Fruit fly (Drosophila melanogaster) whole organism, embryonic: ENCODE measurements around the gene CG42455.

ENCODE experiments used
- C15 ChIP-seq: fragments of 200-800 bp; sonication (Bioruptor generic); IDR thresholded peaks from 3 replicates; pipeline ENCODE4 v1.3.6; 2022; ENCODE audit warnings: missing biosample characterization, missing genetic modification characterization
- CG1024 ChIP-seq: fragments of 200-800 bp; sonication (Bioruptor generic); IDR thresholded peaks from 2 replicates; pipeline ENCODE4 v1.3.6; 2022; ENCODE audit warnings: missing biosample characterization, missing genetic modification characterization
- CG10267 ChIP-seq: fragments of 200-800 bp; sonication (Bioruptor generic); optimal IDR thresholded peaks from 2 replicates; lab custom pipeline; 2018; ENCODE audit warnings: missing biosample characterization, mild to moderate bottlenecking, missing genetic modification characterization, moderate library complexity
- CG10274 ChIP-seq: fragments of 200-800 bp; sonication (Bioruptor generic); optimal IDR thresholded peaks from 3 replicates; lab custom pipeline; 2017; ENCODE audit warnings: missing biosample characterization, mild to moderate bottlenecking, missing genetic modification characterization
- CG11085 ChIP-seq: fragments of 200-800 bp; sonication (Bioruptor generic); IDR thresholded peaks from 2 replicates; pipeline ENCODE4 v1.3.6; 2022; ENCODE audit warnings: missing biosample characterization, missing genetic modification characterization
- CG11696 ChIP-seq: fragments of 200-800 bp; sonication (Bioruptor generic); IDR thresholded peaks from 2 replicates; pipeline ENCODE4 v1.3.6; 2022; ENCODE audit warnings: missing biosample characterization, missing genetic modification characterization
- CG12219 ChIP-seq: fragments of 200-800 bp; sonication (Bioruptor generic); optimal IDR thresholded peaks from 3 replicates; lab custom pipeline; 2018; ENCODE audit warnings: missing biosample characterization, mild to moderate bottlenecking, missing genetic modification characterization
- CG12659 ChIP-seq: fragments of 200-800 bp; sonication (Bioruptor generic); optimal IDR thresholded peaks from 3 replicates; lab custom pipeline; 2017; ENCODE audit warnings: mild to moderate bottlenecking, missing biosample characterization, missing genetic modification reagents, missing genetic modification characterization
- CG13287 ChIP-seq: fragments of 200-800 bp; sonication (Bioruptor generic); IDR thresholded peaks from 2 replicates; pipeline ENCODE4 v1.3.6; 2022; ENCODE audit warnings: missing biosample characterization, missing genetic modification characterization; ENCODE audit not compliant: partially characterized antibody
- CG13775 ChIP-seq: fragments of 200-800 bp; sonication (Bioruptor generic); optimal IDR thresholded peaks from 3 replicates; lab custom pipeline; 2017; ENCODE audit warnings: missing biosample characterization, mild to moderate bottlenecking, missing genetic modification characterization
- CG17385 ChIP-seq: fragments of 200-800 bp; sonication (Bioruptor generic); optimal IDR thresholded peaks from 3 replicates; lab custom pipeline; 2018; ENCODE audit warnings: missing biosample characterization, mild to moderate bottlenecking, missing genetic modification characterization
- CG17802 ChIP-seq: fragments of 200-800 bp; sonication (Bioruptor generic); optimal IDR thresholded peaks from 2 replicates; lab custom pipeline; 2018; ENCODE audit warnings: missing biosample characterization, mild to moderate bottlenecking, missing genetic modification characterization, moderate library complexity
- CG2678 ChIP-seq: fragments of 200-800 bp; sonication (Bioruptor generic); optimal IDR thresholded peaks from 3 replicates; lab custom pipeline; 2019; ENCODE audit warnings: missing biosample characterization, mild to moderate bottlenecking, missing genetic modification characterization, moderate library complexity
- CG2889 ChIP-seq: fragments of 200-800 bp; sonication (Bioruptor generic); IDR thresholded peaks from 3 replicates; pipeline ENCODE4 v1.3.6; 2022; ENCODE audit warnings: missing biosample characterization, missing genetic modification characterization
- CG30020 ChIP-seq: fragments of 200-800 bp; optimal IDR thresholded peaks from 2 replicates; lab custom pipeline; 2019; ENCODE audit warnings: missing biosample characterization, mild to moderate bottlenecking, missing genetic modification characterization, moderate library complexity
- CG3281 ChIP-seq: fragments of 200-800 bp; sonication (Bioruptor generic); optimal IDR thresholded peaks from 3 replicates; lab custom pipeline; 2017; ENCODE audit warnings: missing biosample characterization, mild to moderate bottlenecking, missing genetic modification characterization
- CG33213 ChIP-seq: fragments of 200-800 bp; sonication (Bioruptor generic); optimal IDR thresholded peaks from 3 replicates; lab custom pipeline; 2016; ENCODE audit warnings: missing biosample characterization, missing genetic modification characterization
- CG4820 ChIP-seq: fragments of 200-800 bp; sonication (Bioruptor generic); optimal IDR thresholded peaks from 3 replicates; lab custom pipeline; 2016; ENCODE audit warnings: missing biosample characterization, missing genetic modification characterization
- CG5953 ChIP-seq: fragments of 200-800 bp; sonication (Bioruptor generic); IDR thresholded peaks from 2 replicates; pipeline ENCODE4 v1.3.6; 2022; ENCODE audit warnings: missing biosample characterization, missing genetic modification characterization
- CG6689 ChIP-seq: fragments of 200-800 bp; sonication (Bioruptor generic); IDR thresholded peaks from 2 replicates; pipeline ENCODE4 v1.3.6; 2022; ENCODE audit warnings: missing biosample characterization, missing genetic modification characterization
- CG7271 ChIP-seq: fragments of 200-800 bp; sonication (Bioruptor generic); optimal IDR thresholded peaks from 2 replicates; lab custom pipeline; 2018; ENCODE audit warnings: missing biosample characterization, mild to moderate bottlenecking, missing genetic modification characterization, moderate library complexity
- CG7357 ChIP-seq: fragments of 200-800 bp; sonication (Bioruptor generic); IDR thresholded peaks from 3 replicates; pipeline ENCODE4 v1.3.6; 2022; ENCODE audit warnings: missing biosample characterization, missing genetic modification characterization
- CG9876 ChIP-seq: fragments of 200-800 bp; sonication (Bioruptor generic); optimal IDR thresholded peaks from 2 replicates; lab custom pipeline; 2016; ENCODE audit warnings: missing biosample characterization, missing genetic modification characterization
- CTCF ChIP-seq: fragments of 200-800 bp; sonication (Bioruptor generic); optimal IDR thresholded peaks from 2 replicates; lab custom pipeline; 2017; ENCODE audit warnings: missing biosample characterization, mild to moderate bottlenecking, missing genetic modification characterization, moderate library complexity
- CoRest ChIP-seq: fragments of 200-800 bp; sonication (Bioruptor generic); optimal IDR thresholded peaks from 3 replicates; lab custom pipeline; 2018; ENCODE audit warnings: missing biosample characterization, mild to moderate bottlenecking, missing genetic modification characterization, moderate library complexity
- Doc3 ChIP-seq: fragments of 200-800 bp; sonication (Bioruptor generic); IDR thresholded peaks from 3 replicates; pipeline ENCODE4 v1.3.6; 2022; ENCODE audit warnings: missing biosample characterization, missing genetic modification characterization; ENCODE audit not compliant: partially characterized antibody
- HHEX ChIP-seq: fragments of 200-800 bp; sonication (Bioruptor generic); optimal IDR thresholded peaks from 3 replicates; lab custom pipeline; 2017; ENCODE audit warnings: missing biosample characterization, mild to moderate bottlenecking, missing genetic modification characterization, missing genetic modification reagents
- HLH3B ChIP-seq: fragments of 200-800 bp; sonication (Bioruptor generic); IDR thresholded peaks from 2 replicates; pipeline ENCODE4 v1.3.6; 2022; ENCODE audit warnings: missing biosample characterization, missing genetic modification characterization
- Hmr ChIP-seq: fragments of 200-800 bp; sonication (Bioruptor generic); optimal IDR thresholded peaks from 3 replicates; lab custom pipeline; 2017; ENCODE audit warnings: mild to moderate bottlenecking, missing biosample characterization, missing genetic modification reagents, missing genetic modification characterization
- Hr78 ChIP-seq, 2 experiments: fragments of 200-800 bp in 1 of 2; fragments of >200 bp in 1 of 2; sonication (Bioruptor generic) in 1 of 2; optimal IDR thresholded peaks; 2 replicates each; lab custom pipeline; 2017 to 2019; ENCODE audit warnings: missing biosample characterization in 2 of 2, missing genetic modification characterization in 2 of 2, mild to moderate bottlenecking in 1 of 2, moderate library complexity in 1 of 2
- MBD-R2 ChIP-seq: fragments of 200-800 bp; sonication (Bioruptor generic); IDR thresholded peaks from 2 replicates; pipeline ENCODE4 v1.3.6; 2022; ENCODE audit warnings: missing biosample characterization, missing genetic modification characterization
- Mrtf ChIP-seq: fragments of 200-800 bp; sonication (Bioruptor generic); IDR thresholded peaks from 3 replicates; pipeline ENCODE4 v1.3.6; 2022; ENCODE audit warnings: missing biosample characterization, missing genetic modification characterization
- PHDP ChIP-seq: fragments of 200-800 bp; sonication (Bioruptor generic); optimal IDR thresholded peaks from 3 replicates; lab custom pipeline; 2018; ENCODE audit warnings: missing biosample characterization, mild to moderate bottlenecking, missing genetic modification characterization, moderate library complexity
- Sry-β ChIP-seq: fragments of 200-800 bp; sonication (Bioruptor generic); optimal IDR thresholded peaks from 2 replicates; lab custom pipeline; 2018; ENCODE audit warnings: missing biosample characterization, mild to moderate bottlenecking, missing genetic modification characterization, moderate library complexity
- cas ChIP-seq: fragments of 200-800 bp; sonication (Bioruptor generic); IDR thresholded peaks from 2 replicates; pipeline ENCODE4 v1.3.6; 2022; ENCODE audit warnings: missing biosample characterization, missing genetic modification characterization
- crp ChIP-seq, 2 experiments: fragments of 200-800 bp; sonication (Bioruptor generic); optimal IDR thresholded peaks; 2 replicates in 1 of 2; 3 replicates in 1 of 2; lab custom pipeline; 2017; ENCODE audit warnings: missing biosample characterization in 2 of 2, missing genetic modification characterization in 2 of 2, mild to moderate bottlenecking in 1 of 2, moderate library complexity in 1 of 2
- cwo ChIP-seq: fragments of 200-800 bp; sonication (Bioruptor generic); optimal IDR thresholded peaks from 3 replicates; lab custom pipeline; 2017; ENCODE audit warnings: missing biosample characterization, missing genetic modification characterization, mild to moderate bottlenecking, moderate library complexity, missing genetic modification reagents
- eyg ChIP-seq: fragments of 200-800 bp; sonication (Bioruptor generic); optimal IDR thresholded peaks from 3 replicates; lab custom pipeline; 2016; ENCODE audit warnings: missing biosample characterization, missing genetic modification characterization
- her ChIP-seq: fragments of 200-800 bp; sonication (Bioruptor generic); optimal IDR thresholded peaks from 2 replicates; lab custom pipeline; 2016; ENCODE audit warnings: missing biosample characterization, missing genetic modification characterization
- lilli ChIP-seq: fragments of 200-800 bp; sonication (Bioruptor generic); optimal IDR thresholded peaks from 3 replicates; lab custom pipeline; 2016; ENCODE audit warnings: missing biosample characterization, missing genetic modification characterization
- mam ChIP-seq: fragments of 200-800 bp; sonication (Bioruptor generic); optimal IDR thresholded peaks from 3 replicates; lab custom pipeline; 2016; ENCODE audit warnings: missing biosample characterization, missing genetic modification characterization
- oc ChIP-seq: fragments of 200-800 bp; sonication (Bioruptor generic); optimal IDR thresholded peaks from 2 replicates; lab custom pipeline; 2018; ENCODE audit warnings: missing biosample characterization, mild to moderate bottlenecking, missing genetic modification characterization, moderate library complexity
- org-1 ChIP-seq: fragments of 200-800 bp; sonication (Bioruptor generic); optimal IDR thresholded peaks from 2 replicates; lab custom pipeline; 2017; ENCODE audit warnings: missing biosample characterization, missing genetic modification characterization
- phol ChIP-seq: fragments of 200-800 bp; sonication (Bioruptor generic); optimal IDR thresholded peaks from 3 replicates; lab custom pipeline; 2018; ENCODE audit warnings: missing biosample characterization, mild to moderate bottlenecking, missing genetic modification characterization, moderate library complexity
- pnt ChIP-seq: fragments of 200-800 bp; sonication (Bioruptor generic); optimal IDR thresholded peaks from 3 replicates; lab custom pipeline; 2016; ENCODE audit warnings: missing biosample characterization, missing genetic modification characterization
- pros ChIP-seq: fragments of 200-800 bp; sonication (Bioruptor generic); optimal IDR thresholded peaks from 3 replicates; lab custom pipeline; 2019; ENCODE audit warnings: missing biosample characterization, mild to moderate bottlenecking, missing genetic modification characterization, moderate library complexity
- stwl ChIP-seq: fragments of 200-800 bp; sonication (Bioruptor generic); optimal IDR thresholded peaks from 3 replicates; lab custom pipeline; 2018; ENCODE audit warnings: missing biosample characterization, mild to moderate bottlenecking, missing genetic modification characterization, moderate library complexity
- tx ChIP-seq: fragments of 200-800 bp; sonication (Bioruptor generic); optimal IDR thresholded peaks from 2 replicates; lab custom pipeline; 2016; ENCODE audit warnings: missing biosample characterization, missing genetic modification characterization
- wek ChIP-seq: fragments of 200-800 bp; sonication (Bioruptor generic); optimal IDR thresholded peaks from 3 replicates; lab custom pipeline; 2018; ENCODE audit warnings: missing biosample characterization, mild to moderate bottlenecking, missing genetic modification characterization, moderate library complexity
- zen2 ChIP-seq: fragments of 200-800 bp; sonication (Bioruptor generic); IDR thresholded peaks from 3 replicates; pipeline ENCODE4 v1.3.6; 2022; ENCODE audit warnings: missing biosample characterization, missing genetic modification characterization; ENCODE audit not compliant: partially characterized antibody
- zfh2 ChIP-seq: fragments of 200-800 bp; sonication (Bioruptor generic); optimal IDR thresholded peaks from 2 replicates; lab custom pipeline; 2016; ENCODE audit warnings: missing biosample characterization, missing genetic modification characterization

The CG42455 gene

dm6 chr3L:9968267-9968721 is 3.8 kb upstream of the CG42455 start, which contains the start of the genes CG6685 and Dronc (continued):
- TF ChIP-seq Mrtf (GFP tag; lab: Robert Waterston, UW) (no peak), CG2889 (GFP tag; lab: Robert Waterston, UW) (no peak), CG6689 (no peak), eyg (peak; percentile 11), CG30020 (tag; lab: Kevin White, UChicago) (no peak), CG4820 (GFP tag; lab: Kevin White, UChicago) (no peak), CG17385 (GFP tag; lab: Kevin White, UChicago) (no peak), CG5953 (no peak), CG12659 (peak; percentile 88), HHEX (GFP tag; lab: Kevin White, UChicago) (no peak), CG12219 (GFP tag; lab: Kevin White, UChicago) (no peak), Hr78 (GFP tag; optimal IDR thresholded peaks at IDR 0.05; lab: Kevin White, UChicago) (peak in 1 of 2 experiments; percentile 80), crp (GFP tag; optimal IDR thresholded peaks at IDR 0.05; lab: Kevin White, UChicago) (peak in 1 of 2 experiments; percentile 86), mam (no peak), org-1 (GFP tag; lab: Kevin White, UChicago) (no peak), CoRest (peak; percentile 65), HLH3B (no peak), CTCF (GFP tag; lab: Kevin White, UChicago) (peak; percentile 37), C15 (GFP tag; lab: Robert Waterston, UW) (no peak), CG11085 (GFP tag; lab: Robert Waterston, UW) (no peak), CG33213 (GFP tag; lab: Kevin White, UChicago) (peak; percentile 83), phol (tag; lab: Kevin White, UChicago) (peak; percentile 94), MBD-R2 (peak; percentile 96), tx (GFP tag; lab: Kevin White, UChicago) (no peak), CG13287 (GFP tag; lab: Robert Waterston, UW) (peak; percentile 61; the same call in 1 of the 2 replicates), CG7357 (no peak), cwo (GFP tag; lab: Kevin White, UChicago) (no peak), CG9876 (GFP tag; lab: Kevin White, UChicago) (no peak), cas (no peak), PHDP (tag; lab: Kevin White, UChicago) (no peak), oc (tag; lab: Kevin White, UChicago) (no peak), lilli (GFP tag; lab: Kevin White, UChicago) (no peak), CG1024 (GFP tag; lab: Robert Waterston, UW) (no peak), CG11696 (GFP tag; lab: Robert Waterston, UW) (no peak), CG13775 (no peak), CG10267 (tag; lab: Kevin White, UChicago) (peak; percentile 68), zen2 (GFP tag; lab: Robert Waterston, UW) (no peak), pnt (GFP tag; lab: Kevin White, UChicago) (no peak), pros (GFP tag; lab: Kevin White, UChicago) (no peak), Doc3 (no peak), CG7271 (no peak), CG3281 (GFP tag; lab: Kevin White, UChicago) (no peak), CG10274 (GFP tag; lab: Kevin White, UChicago) (no peak), zfh2 (GFP tag; lab: Kevin White, UChicago) (peak; percentile 9), CG17802 (tag; lab: Kevin White, UChicago) (no peak), stwl (tag; lab: Kevin White, UChicago) (peak; percentile 97), wek (GFP tag; lab: Kevin White, UChicago) (peak; percentile 9), Hmr (GFP tag; lab: Kevin White, UChicago) (peak; percentile 70), CG2678 (tag; lab: Kevin White, UChicago) (no peak), Sry-β (GFP tag; lab: Kevin White, UChicago) (no peak), her (GFP tag; lab: Kevin White, UChicago) (no peak)
